Worm (Caenorhabditis elegans) whole organism, L4 larva: ENCODE measurements around the gene hst-1.
A peak's percentile ranks its signal among the peaks of the same experiment; 100 is the strongest.

Source experiments
- F49E8.2 ChIP-seq: sonication (generic microtip); optimal IDR thresholded peaks from 2 replicates; lab custom pipeline; 2016; ENCODE audit warnings: missing compliant biosample characterization, mild to moderate bottlenecking, missing genetic modification characterization, borderline replicate concordance
- T20F7.1 ChIP-seq: fragments of 200-800 bp; sonication (Bioruptor generic); optimal IDR thresholded peaks from 2 replicates; lab custom pipeline; 2018; ENCODE audit warnings: mild to moderate bottlenecking, missing genetic modification characterization, missing compliant biosample characterization
- Y5F2A.4 ChIP-seq: fragments of 200-800 bp; sonication (Bioruptor generic); optimal IDR thresholded peaks from 2 replicates; lab custom pipeline; 2018; ENCODE audit warnings: mild to moderate bottlenecking, missing genetic modification characterization, missing compliant biosample characterization
- aha-1 ChIP-seq: fragments of 150-350 bp; peaks from one replicate; lab custom pipeline; 2014; ENCODE audit warnings: missing biosample characterization, missing genetic modification characterization
- ceh-20 ChIP-seq: fragments of 200-800 bp; sonication (Bioruptor generic); IDR thresholded peaks from 2 replicates; pipeline ENCODE4 v1.3.6; 2022; ENCODE audit warnings: missing genetic modification reagents, missing genetic modification characterization, missing compliant biosample characterization
- ceh-32 ChIP-seq: sonication (generic microtip); optimal IDR thresholded peaks from 2 replicates; lab custom pipeline; 2016; ENCODE audit warnings: mild to moderate bottlenecking, missing genetic modification characterization, missing compliant biosample characterization; ENCODE audit not compliant: poor library complexity
- ceh-44 ChIP-seq: fragments of 200-800 bp; sonication (Bioruptor generic); IDR thresholded peaks from 2 replicates; pipeline ENCODE4 v1.3.6; 2022; ENCODE audit warnings: missing genetic modification reagents, missing genetic modification characterization, missing compliant biosample characterization
- cey-2 ChIP-seq: sonication (generic microtip); optimal IDR thresholded peaks from 3 replicates; lab custom pipeline; 2017; ENCODE audit warnings: missing genetic modification characterization, mild to moderate bottlenecking, missing compliant biosample characterization, antibody characterized with exemption, borderline replicate concordance; ENCODE audit not compliant: insufficient read depth
- daf-12 ChIP-seq: fragments of 150-350 bp; optimal IDR thresholded peaks from 2 replicates; lab custom pipeline; 2014; ENCODE audit warnings: missing biosample characterization, missing genetic modification reagents, missing genetic modification characterization
- daf-16 ChIP-seq, 3 experiments: sonication (generic microtip); optimal IDR thresholded peaks; 2 replicates each; lab custom pipeline; 2016 to 2017; ENCODE audit warnings: missing genetic modification characterization in 3 of 3, missing genetic modification reagents in 3 of 3, mild to moderate bottlenecking in 2 of 3, missing compliant biosample characterization in 2 of 3, missing biosample characterization in 1 of 3, moderate library complexity in 1 of 3
- dmd-6 ChIP-seq: fragments of 200-800 bp; sonication (Bioruptor generic); IDR thresholded peaks from 2 replicates; pipeline ENCODE4 v1.3.6; 2022; ENCODE audit warnings: missing genetic modification reagents, missing genetic modification characterization, missing compliant biosample characterization
- dve-1 ChIP-seq: sonication (generic microtip); optimal IDR thresholded peaks from 2 replicates; lab custom pipeline; 2017; ENCODE audit warnings: antibody characterized with exemption, mild to moderate bottlenecking, missing genetic modification characterization, missing compliant biosample characterization; ENCODE audit not compliant: insufficient read depth
- hif-1 ChIP-seq, 2 experiments: sonication (generic microtip); optimal IDR thresholded peaks; 2 replicates each; lab custom pipeline; 2016 to 2017; ENCODE audit warnings: missing compliant biosample characterization in 2 of 2, missing genetic modification characterization in 2 of 2, missing genetic modification reagents in 2 of 2, missing genotype in 2 of 2, mild to moderate bottlenecking in 1 of 2
- hlh-11 ChIP-seq: fragments of 200-800 bp; sonication (Bioruptor generic); optimal IDR thresholded peaks from 2 replicates; lab custom pipeline; 2018; ENCODE audit warnings: mild to moderate bottlenecking, missing genetic modification characterization, missing compliant biosample characterization
- hlh-30 ChIP-seq: sonication (generic microtip); optimal IDR thresholded peaks from 2 replicates; lab custom pipeline; 2017; ENCODE audit warnings: antibody characterized with exemption, mild to moderate bottlenecking, missing genetic modification characterization, missing compliant biosample characterization; ENCODE audit not compliant: insufficient read depth
- hmg-1.1 ChIP-seq: fragments of 200-800 bp; sonication (Bioruptor generic); IDR thresholded peaks from 2 replicates; pipeline ENCODE4 v1.3.6; 2022; ENCODE audit warnings: missing genetic modification reagents, missing genetic modification characterization, missing compliant biosample characterization
- jun-1 ChIP-seq: fragments of 150-350 bp; optimal IDR thresholded peaks from 2 replicates; lab custom pipeline; 2014; ENCODE audit warnings: missing biosample characterization, missing genetic modification reagents, missing genetic modification characterization
- lin-1 ChIP-seq: fragments of 200-800 bp; sonication (Bioruptor generic); IDR thresholded peaks from 2 replicates; pipeline ENCODE4 v1.3.6; 2022; ENCODE audit warnings: missing genetic modification reagents, missing genetic modification characterization, missing compliant biosample characterization
- lin-39 ChIP-seq: fragments of 150-350 bp; optimal IDR thresholded peaks from 2 replicates; lab custom pipeline; 2014; ENCODE audit warnings: missing biosample characterization, missing genetic modification reagents, missing genetic modification characterization
- lsy-2 ChIP-seq, 2 experiments: fragments of 150-350 bp in 1 of 2; sonication (generic microtip) in 1 of 2; optimal IDR thresholded peaks; 2 replicates each; lab custom pipeline; 2014 to 2017; ENCODE audit warnings: missing biosample characterization in 2 of 2, missing genetic modification characterization in 2 of 2
- mdl-1 ChIP-seq, 2 experiments: fragments of 150-350 bp in 1 of 2; sonication (generic microtip) in 1 of 2; optimal IDR thresholded peaks; 2 replicates each; lab custom pipeline; 2014 to 2017; ENCODE audit warnings: missing biosample characterization in 2 of 2, missing genetic modification characterization in 2 of 2
- mes-2 ChIP-seq: sonication (generic microtip); optimal IDR thresholded peaks from 2 replicates; lab custom pipeline; 2016; ENCODE audit warnings: missing genotype, mild to moderate bottlenecking, missing genetic modification characterization, missing compliant biosample characterization; ENCODE audit not compliant: poor library complexity, severe bottlenecking
- nhr-102 ChIP-seq: sonication (generic microtip); optimal IDR thresholded peaks from 2 replicates; lab custom pipeline; 2016; ENCODE audit warnings: mild to moderate bottlenecking, missing genetic modification characterization, moderate library complexity, missing compliant biosample characterization
- nhr-25 ChIP-seq: sonication (generic microtip); optimal IDR thresholded peaks from 2 replicates; lab custom pipeline; 2017; ENCODE audit warnings: missing genetic modification characterization, mild to moderate bottlenecking, missing compliant biosample characterization, antibody characterized with exemption, moderate library complexity, borderline replicate concordance; ENCODE audit not compliant: insufficient read depth
- nhr-28 ChIP-seq: fragments of 150-350 bp; optimal IDR thresholded peaks from 2 replicates; lab custom pipeline; 2014; ENCODE audit warnings: missing biosample characterization, missing genetic modification characterization
- nhr-41 ChIP-seq: fragments of 200-800 bp; sonication (Bioruptor generic); IDR thresholded peaks from 2 replicates; pipeline ENCODE4 v1.3.6; 2022; ENCODE audit warnings: missing genetic modification reagents, missing genetic modification characterization, missing compliant biosample characterization
- nhr-76 ChIP-seq: fragments of 150-350 bp; optimal IDR thresholded peaks from 2 replicates; lab custom pipeline; 2014; ENCODE audit warnings: missing biosample characterization, missing genetic modification characterization
- nhr-77 ChIP-seq: fragments of 150-350 bp; optimal IDR thresholded peaks from 2 replicates; lab custom pipeline; 2014; ENCODE audit warnings: missing biosample characterization, missing genetic modification characterization
- php-3 ChIP-seq: fragments of 200-800 bp; sonication (Bioruptor generic); IDR thresholded peaks from 2 replicates; pipeline ENCODE4 v1.3.6; 2022; ENCODE audit warnings: missing genetic modification reagents, missing genetic modification characterization, missing compliant biosample characterization
- pqm-1 ChIP-seq: sonication (generic microtip); optimal IDR thresholded peaks from 2 replicates; lab custom pipeline; 2017; ENCODE audit warnings: missing biosample characterization, missing genetic modification characterization
- rbr-2 ChIP-seq: sonication (generic microtip); optimal IDR thresholded peaks from 2 replicates; lab custom pipeline; 2016; ENCODE audit warnings: missing genotype, missing genetic modification characterization, missing compliant biosample characterization
- tra-1 ChIP-seq: fragments of 200-800 bp; sonication (Bioruptor generic); IDR thresholded peaks from 2 replicates; pipeline ENCODE4 v1.3.6; 2022; ENCODE audit warnings: missing genetic modification reagents, missing genetic modification characterization, missing compliant biosample characterization
- unc-39 ChIP-seq: sonication (generic microtip); optimal IDR thresholded peaks from 2 replicates; lab custom pipeline; 2017; ENCODE audit warnings: missing biosample characterization, missing genetic modification characterization
- unc-62 ChIP-seq, 3 experiments: fragments of 150-350 bp in 1 of 3; sonication (generic microtip); optimal IDR thresholded peaks in 2 of 3; peaks in 1 of 3; 1 replicate in 1 of 3; 2 replicates in 2 of 3; lab custom pipeline; 2014 to 2017; ENCODE audit warnings: missing biosample characterization in 3 of 3, missing genetic modification characterization in 3 of 3, missing genetic modification reagents in 3 of 3, missing genotype in 1 of 3
- zfp-3 ChIP-seq: fragments of 200-800 bp; sonication (Bioruptor generic); conservative IDR thresholded peaks from 2 replicates; pipeline ENCODE4 v1.3.6; 2022; ENCODE audit warnings: missing genetic modification reagents, missing genetic modification characterization, missing compliant biosample characterization

The hst-1 gene

DNA sequence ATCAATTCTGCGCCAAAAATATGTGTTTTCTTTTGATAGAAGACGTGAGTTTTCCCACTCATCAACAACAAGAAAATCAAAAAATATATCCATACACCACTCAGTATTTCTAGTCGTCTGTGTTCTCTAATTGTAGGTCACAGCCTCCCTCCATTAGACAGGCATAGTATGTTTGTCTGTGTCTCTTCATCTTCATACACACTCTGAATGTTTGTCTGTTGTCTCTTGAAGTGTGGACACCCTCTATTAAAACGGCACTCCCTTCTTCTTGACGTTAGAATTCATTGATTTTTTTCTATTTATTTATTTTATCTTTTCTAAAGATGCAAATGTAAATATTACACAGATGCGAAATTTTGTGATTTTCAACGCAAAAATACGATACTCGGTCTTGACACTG is 46.0 kb upstream of the hst-1 start:
- TF ChIP-seq hlh-30 (tag; lab: Kevin White, UChicago) = peak; percentile 10
- TF ChIP-seq jun-1 (tag; lab: Kevin White, UChicago) = no peak
- peak; percentile 5 for TF ChIP-seq nhr-28 (tag; lab: Kevin White, UChicago)
- TF ChIP-seq unc-39 (tag; lab: Kevin White, UChicago) = no peak
- peak; percentile 27 for TF ChIP-seq mes-2 (tag; lab: Kevin White, UChicago)
- TF ChIP-seq lsy-2 (tag; optimal IDR thresholded peaks at IDR 0.05; lab: Kevin White, UChicago) = peak in 1 of 2 experiments; percentile 32
- TF ChIP-seq rbr-2 (tag; lab: Kevin White, UChicago) = no peak
- TF ChIP-seq, all 104 proteins: peak for 4

ce11 chrIV:8730469-8730868 is 39.2 kb upstream of the hst-1 start, which contains the start of gene F21D5.3:
Gene F21D5.3, plus strand, starts transcription at chrIV:8730815.
- TF ChIP-seq ceh-32 (tag; lab: Kevin White, UChicago) (no peak), unc-62 (GFP tag; optimal IDR thresholded peaks at IDR 0.05 in 1 of 2; lab: Kevin White, UChicago) (no peak), unc-62 (tag; optimal IDR thresholded peaks at IDR 0.05; lab: Kevin White, UChicago) (no peak), daf-16 (GFP tag; optimal IDR thresholded peaks at IDR 0.05; lab: Kevin White, UChicago) (no peak), daf-16 (tag; optimal IDR thresholded peaks at IDR 0.05; lab: Kevin White, UChicago) (peak; percentile 67), nhr-28 (tag; lab: Kevin White, UChicago) (peak; percentile 60), tra-1 (GFP tag; lab: Robert Waterston, UW) (peak; percentile 60; the same call in 1 of the 2 replicates), rbr-2 (tag; lab: Kevin White, UChicago) (no peak), lin-1 (peak; percentile 47; the same call in 1 of the 2 replicates), daf-12 (tag; lab: Kevin White, UChicago) (no peak), cey-2 (tag; lab: Kevin White, UChicago) (no peak), nhr-25 (tag; lab: Kevin White, UChicago) (no peak), hlh-11 (tag; lab: Kevin White, UChicago) (peak; percentile 47), lin-39 (tag; lab: Kevin White, UChicago) (no peak), dmd-6 (GFP tag; lab: Robert Waterston, UW) (peak; percentile 68), dve-1 (tag; lab: Kevin White, UChicago) (peak; percentile 63), T20F7.1 (peak; percentile 47), pqm-1 (tag; lab: Kevin White, UChicago) (peak; percentile 96), php-3 (GFP tag; lab: Robert Waterston, UW) (peak; percentile 79), nhr-77 (tag; lab: Kevin White, UChicago) (peak; percentile 67), ceh-20 (GFP tag; lab: Robert Waterston, UW) (peak; percentile 71; the same call in 1 of the 2 replicates), hif-1 (tag; optimal IDR thresholded peaks at IDR 0.05; lab: Kevin White, UChicago) (peak in 1 of 2 experiments; percentile 42), jun-1 (tag; lab: Kevin White, UChicago) (no peak), nhr-76 (no peak)
- TF ChIP-seq, all 104 proteins: peak for 13

DNA sequence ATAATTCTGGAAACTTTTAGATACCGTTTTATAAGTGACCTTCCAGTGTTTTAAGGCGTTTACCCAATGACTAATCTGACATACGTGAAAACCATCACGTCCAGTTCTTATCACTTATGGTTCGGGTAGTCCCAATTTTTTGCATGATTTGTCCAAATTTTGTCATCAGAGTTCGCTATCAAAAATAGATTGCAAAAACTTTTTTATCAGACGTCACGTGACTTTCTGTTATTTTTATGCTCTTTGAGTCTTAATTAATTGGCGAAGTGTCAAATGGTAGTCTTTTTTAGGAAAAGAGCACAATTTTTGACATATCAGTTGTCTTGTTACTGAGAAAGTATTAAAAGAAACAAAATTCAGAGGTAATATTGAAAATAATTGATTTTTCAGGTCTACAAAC is 38.3 kb upstream of the hst-1 start:
- TF ChIP-seq zfp-3 (GFP tag; lab: Robert Waterston, UW) (no peak), php-3 (GFP tag; lab: Robert Waterston, UW) (peak; percentile 22; the same call in 1 of the 2 replicates), unc-39 (tag; lab: Kevin White, UChicago) (no peak), daf-16 (GFP tag; optimal IDR thresholded peaks at IDR 0.05; lab: Kevin White, UChicago) (no peak), daf-16 (tag; optimal IDR thresholded peaks at IDR 0.05; lab: Kevin White, UChicago) (peak; percentile 63), aha-1 (tag; lab: Kevin White, UChicago) (peak; percentile 33), pqm-1 (tag; lab: Kevin White, UChicago) (peak; percentile 71), mdl-1 (tag; optimal IDR thresholded peaks at IDR 0.05; lab: Kevin White, UChicago) (no peak), nhr-102 (tag; lab: Kevin White, UChicago) (peak; percentile 6), ceh-44 (no peak), nhr-28 (tag; lab: Kevin White, UChicago) (peak; percentile 40), dmd-6 (GFP tag; lab: Robert Waterston, UW) (peak; percentile 83), F49E8.2 (tag; lab: Kevin White, UChicago) (no peak), Y5F2A.4 (GFP tag; lab: Kevin White, UChicago) (no peak), nhr-41 (no peak), hmg-1.1 (no peak), dve-1 (tag; lab: Kevin White, UChicago) (peak; percentile 53), tra-1 (GFP tag; lab: Robert Waterston, UW) (peak; percentile 53; the same call in 1 of the 2 replicates), hlh-30 (tag; lab: Kevin White, UChicago) (peak; percentile 20), hlh-11 (tag; lab: Kevin White, UChicago) (peak; percentile 60), hif-1 (tag; optimal IDR thresholded peaks at IDR 0.05; lab: Kevin White, UChicago) (peak in 1 of 2 experiments; percentile 21)
